Worm (Caenorhabditis elegans) whole organism, L1 larva: ENCODE data around the gene F47B8.2.

Experiments used
- C04F5.9 ChIP-seq: sonication (generic microtip); optimal IDR thresholded peaks from 2 replicates; lab custom pipeline; 2016; ENCODE audit warnings: missing genetic modification characterization, missing compliant biosample characterization
- C16A3.4 ChIP-seq: fragments of 150-350 bp; optimal IDR thresholded peaks from 2 replicates; lab custom pipeline; 2014; ENCODE audit warnings: missing biosample characterization, missing genetic modification characterization
- C34B4.2 ChIP-seq: sonication (generic microtip); optimal IDR thresholded peaks from 2 replicates; lab custom pipeline; 2017; ENCODE audit warnings: mild to moderate bottlenecking, missing genetic modification characterization, missing compliant biosample characterization
- F16B12.6 ChIP-seq: fragments of 150-350 bp; optimal IDR thresholded peaks from 2 replicates; lab custom pipeline; 2014; ENCODE audit warnings: missing biosample characterization, missing genetic modification characterization
- aha-1 ChIP-seq: fragments of 150-350 bp; optimal IDR thresholded peaks from 2 replicates; lab custom pipeline; 2014; ENCODE audit warnings: missing biosample characterization, missing genetic modification characterization
- alr-1 ChIP-seq: fragments of 200-800 bp; sonication (Bioruptor generic); optimal IDR thresholded peaks from 2 replicates; lab custom pipeline; 2018; ENCODE audit warnings: borderline replicate concordance, mild to moderate bottlenecking, missing genetic modification characterization, missing compliant biosample characterization
- aly-2 ChIP-seq: fragments of 150-350 bp; optimal IDR thresholded peaks from 2 replicates; lab custom pipeline; 2014; ENCODE audit warnings: missing biosample characterization, missing genetic modification characterization
- ama-1 ChIP-seq: fragments of 150-350 bp; optimal IDR thresholded peaks from 2 replicates; lab custom pipeline; 2014
- blmp-1 ChIP-seq: fragments of 150-350 bp; optimal IDR thresholded peaks from 2 replicates; lab custom pipeline; 2014; ENCODE audit warnings: missing biosample characterization, missing genetic modification characterization
- ceh-63 ChIP-seq: fragments of 200-800 bp; sonication (Bioruptor generic); optimal IDR thresholded peaks from 2 replicates; lab custom pipeline; 2018; ENCODE audit warnings: mild to moderate bottlenecking, missing genetic modification characterization, missing compliant biosample characterization
- ceh-8 ChIP-seq: fragments of 200-800 bp; sonication (Bioruptor generic); optimal IDR thresholded peaks from 2 replicates; lab custom pipeline; 2018; ENCODE audit warnings: mild to moderate bottlenecking, missing genetic modification characterization, moderate library complexity, missing compliant biosample characterization
- ceh-90 ChIP-seq: sonication (generic microtip); optimal IDR thresholded peaks from 2 replicates; lab custom pipeline; 2016; ENCODE audit warnings: missing genetic modification characterization, missing compliant biosample characterization
- ces-1 ChIP-seq: fragments of 150-350 bp; optimal IDR thresholded peaks from 2 replicates; lab custom pipeline; 2014; ENCODE audit warnings: missing biosample characterization, missing genetic modification reagents, missing genetic modification characterization
- dpl-1 ChIP-seq, 3 experiments: fragments of 150-350 bp in 2 of 3; sonication (generic microtip) in 1 of 3; optimal IDR thresholded peaks; 2 replicates each; lab custom pipeline; 2014 to 2017; ENCODE audit warnings: missing biosample characterization in 3 of 3, missing genetic modification characterization in 3 of 3, missing genetic modification reagents in 3 of 3
- efl-1 ChIP-seq, 4 experiments: fragments of 150-350 bp; optimal IDR thresholded peaks in 3 of 4; peaks in 1 of 4; 1 replicate in 1 of 4; 2 replicates in 3 of 4; lab custom pipeline; 2014; ENCODE audit warnings: missing biosample characterization in 2 of 4, missing genetic modification characterization in 2 of 4, missing genetic modification reagents in 2 of 4
- efl-3 ChIP-seq: fragments of 200-800 bp; sonication (Bioruptor generic); optimal IDR thresholded peaks from 2 replicates; lab custom pipeline; 2018; ENCODE audit warnings: mild to moderate bottlenecking, missing genetic modification characterization, missing compliant biosample characterization
- egl-27 ChIP-seq, 2 experiments: fragments of 150-350 bp in 1 of 2; sonication (generic microtip); optimal IDR thresholded peaks; 3 replicates each; lab custom pipeline; 2017 to 2018; ENCODE audit warnings: missing biosample characterization in 2 of 2, missing genetic modification characterization in 2 of 2, missing genetic modification reagents in 2 of 2
- elt-3 ChIP-seq, 6 experiments: fragments of 150-350 bp in 1 of 6; sonication (generic microtip); optimal IDR thresholded peaks; 2 replicates each; lab custom pipeline; 2017 to 2018; ENCODE audit warnings: missing biosample characterization in 6 of 6, missing genetic modification characterization in 6 of 6, inconsistent platforms in 1 of 6
- fkh-10 ChIP-seq: sonication (generic microtip); optimal IDR thresholded peaks from 2 replicates; lab custom pipeline; 2017; ENCODE audit warnings: missing biosample characterization, missing genetic modification reagents, missing genetic modification characterization
- fkh-8 ChIP-seq: sonication (generic microtip); optimal IDR thresholded peaks from 2 replicates; lab custom pipeline; 2016; ENCODE audit warnings: mild to moderate bottlenecking, missing genetic modification characterization, missing compliant biosample characterization
- grh-1 ChIP-seq: fragments of 200-800 bp; sonication (Bioruptor generic); IDR thresholded peaks from 2 replicates; pipeline ENCODE4 v1.3.6; 2022; ENCODE audit warnings: missing genetic modification reagents, missing genetic modification characterization, missing compliant biosample characterization
- hlh-17 ChIP-seq: fragments of 200-800 bp; sonication (Bioruptor generic); optimal IDR thresholded peaks from 2 replicates; lab custom pipeline; 2018; ENCODE audit warnings: missing genetic modification characterization, mild to moderate bottlenecking, missing compliant biosample characterization, moderate library complexity, borderline replicate concordance
- irx-1 ChIP-seq: sonication (generic microtip); optimal IDR thresholded peaks from 2 replicates; lab custom pipeline; 2016; ENCODE audit warnings: missing genetic modification characterization, missing compliant biosample characterization
- isw-1 ChIP-seq: fragments of 200-800 bp; sonication (Bioruptor generic); IDR thresholded peaks from 2 replicates; pipeline ENCODE4 v1.3.6; 2022; ENCODE audit warnings: missing genetic modification characterization, missing compliant biosample characterization
- lin-13 ChIP-seq: fragments of 150-350 bp; optimal IDR thresholded peaks from 2 replicates; lab custom pipeline; 2014; ENCODE audit warnings: missing biosample characterization, missing genetic modification reagents, missing genetic modification characterization
- lin-14 ChIP-seq: fragments of 200-800 bp; sonication (Bioruptor generic); optimal IDR thresholded peaks from 2 replicates; lab custom pipeline; 2018; ENCODE audit warnings: mild to moderate bottlenecking, missing genetic modification characterization, moderate library complexity, missing compliant biosample characterization
- lin-35 ChIP-seq, 2 experiments: fragments of 150-350 bp; optimal IDR thresholded peaks; 2 replicates each; lab custom pipeline; 2014; ENCODE audit warnings: missing biosample characterization in 2 of 2, missing genetic modification characterization in 2 of 2, missing genetic modification reagents in 2 of 2
- lir-3 ChIP-seq: sonication (generic microtip); optimal IDR thresholded peaks from 2 replicates; lab custom pipeline; 2016; ENCODE audit warnings: mild to moderate bottlenecking, missing genetic modification characterization, moderate library complexity, missing compliant biosample characterization; ENCODE audit not compliant: poor library complexity
- lsy-2 ChIP-seq, 2 experiments: fragments of 150-350 bp; optimal IDR thresholded peaks; 2 replicates each; lab custom pipeline; 2014; ENCODE audit warnings: missing biosample characterization in 2 of 2, missing genetic modification characterization in 2 of 2
- mab-9 ChIP-seq: fragments of 200-800 bp; sonication (Bioruptor generic); IDR thresholded peaks from 2 replicates; pipeline ENCODE4 v1.3.6; 2022; ENCODE audit warnings: missing genetic modification reagents, missing genetic modification characterization, missing compliant biosample characterization
- mef-2 ChIP-seq: fragments of 150-350 bp; optimal IDR thresholded peaks from 2 replicates; lab custom pipeline; 2014; ENCODE audit warnings: missing biosample characterization, missing genetic modification characterization
- nhr-11 ChIP-seq: fragments of 150-350 bp; optimal IDR thresholded peaks from 2 replicates; lab custom pipeline; 2014; ENCODE audit warnings: missing biosample characterization, missing genetic modification characterization
- nhr-12 ChIP-seq: sonication (generic microtip); optimal IDR thresholded peaks from 2 replicates; lab custom pipeline; 2017; ENCODE audit warnings: missing biosample characterization, missing genetic modification characterization
- nhr-19 ChIP-seq: fragments of 200-800 bp; sonication (Bioruptor generic); conservative IDR thresholded peaks from 2 replicates; pipeline ENCODE4 v1.3.6; 2022; ENCODE audit warnings: missing genetic modification characterization, missing compliant biosample characterization
- nhr-20 ChIP-seq: sonication (generic microtip); optimal IDR thresholded peaks from 2 replicates; lab custom pipeline; 2016; ENCODE audit warnings: mild to moderate bottlenecking, missing genetic modification characterization, missing compliant biosample characterization
- nhr-28 ChIP-seq: fragments of 150-350 bp; optimal IDR thresholded peaks from 2 replicates; lab custom pipeline; 2014; ENCODE audit warnings: missing biosample characterization, missing genetic modification characterization
- nhr-47 ChIP-seq: sonication (generic microtip); optimal IDR thresholded peaks from 2 replicates; lab custom pipeline; 2016; ENCODE audit warnings: mild to moderate bottlenecking, missing genetic modification characterization, moderate library complexity, missing compliant biosample characterization
- nhr-71 ChIP-seq: sonication (generic microtip); optimal IDR thresholded peaks from 2 replicates; lab custom pipeline; 2016; ENCODE audit warnings: mild to moderate bottlenecking, missing genetic modification characterization, moderate library complexity, missing compliant biosample characterization
- nhr-76 ChIP-seq: sonication (generic microtip); optimal IDR thresholded peaks from 2 replicates; lab custom pipeline; 2017; ENCODE audit warnings: missing biosample characterization, missing genetic modification characterization
- nhr-84 ChIP-seq: sonication (generic microtip); optimal IDR thresholded peaks from 2 replicates; lab custom pipeline; 2017; ENCODE audit warnings: missing biosample characterization, missing genetic modification characterization
- nhr-85 ChIP-seq: sonication (generic microtip); peaks from one replicate; lab custom pipeline; 2016; ENCODE audit warnings: missing genetic modification characterization, inconsistent platforms, missing compliant biosample characterization
- nhr-90 ChIP-seq: sonication (generic microtip); optimal IDR thresholded peaks from 2 replicates; lab custom pipeline; 2016; ENCODE audit warnings: mild to moderate bottlenecking, missing genetic modification characterization, missing compliant biosample characterization; ENCODE audit not compliant: poor library complexity
- pag-3 ChIP-seq: sonication (generic microtip); optimal IDR thresholded peaks from 2 replicates; lab custom pipeline; 2017; ENCODE audit warnings: missing genetic modification characterization, mild to moderate bottlenecking, missing compliant biosample characterization, antibody characterized with exemption, borderline replicate concordance; ENCODE audit not compliant: insufficient read depth
- pax-3 ChIP-seq: fragments of 200-800 bp; sonication (Bioruptor generic); optimal IDR thresholded peaks from 2 replicates; lab custom pipeline; 2018; ENCODE audit warnings: mild to moderate bottlenecking, missing genetic modification characterization, moderate library complexity, missing compliant biosample characterization
- pqm-1 ChIP-seq: sonication (generic microtip); optimal IDR thresholded peaks from 3 replicates; lab custom pipeline; 2017; ENCODE audit warnings: missing biosample characterization, missing genetic modification characterization
- snu-23 ChIP-seq: sonication (generic microtip); optimal IDR thresholded peaks from 2 replicates; lab custom pipeline; 2016; ENCODE audit warnings: missing genetic modification characterization, missing compliant biosample characterization
- sup-37 ChIP-seq: fragments of 200-800 bp; sonication (Bioruptor generic); optimal IDR thresholded peaks from 2 replicates; lab custom pipeline; 2018; ENCODE audit warnings: mild to moderate bottlenecking, missing genetic modification characterization, missing compliant biosample characterization
- swsn-7 ChIP-seq: sonication (generic microtip); optimal IDR thresholded peaks from 2 replicates; lab custom pipeline; 2016; ENCODE audit warnings: missing genetic modification characterization, missing compliant biosample characterization
- tlp-1 ChIP-seq: fragments of 150-350 bp; optimal IDR thresholded peaks from 2 replicates; lab custom pipeline; 2014; ENCODE audit warnings: missing biosample characterization, missing genetic modification characterization
- unc-30 ChIP-seq: sonication (generic microtip); optimal IDR thresholded peaks from 2 replicates; lab custom pipeline; 2017; ENCODE audit warnings: missing biosample characterization, missing genetic modification characterization
- zag-1 ChIP-seq: fragments of 150-350 bp; optimal IDR thresholded peaks from 2 replicates; lab custom pipeline; 2014; ENCODE audit warnings: missing biosample characterization, missing genetic modification characterization
- ztf-4 ChIP-seq: fragments of 150-350 bp; optimal IDR thresholded peaks from 2 replicates; lab custom pipeline; 2014; ENCODE audit warnings: missing biosample characterization, missing genetic modification characterization

Gene F47B8.2

DNA sequence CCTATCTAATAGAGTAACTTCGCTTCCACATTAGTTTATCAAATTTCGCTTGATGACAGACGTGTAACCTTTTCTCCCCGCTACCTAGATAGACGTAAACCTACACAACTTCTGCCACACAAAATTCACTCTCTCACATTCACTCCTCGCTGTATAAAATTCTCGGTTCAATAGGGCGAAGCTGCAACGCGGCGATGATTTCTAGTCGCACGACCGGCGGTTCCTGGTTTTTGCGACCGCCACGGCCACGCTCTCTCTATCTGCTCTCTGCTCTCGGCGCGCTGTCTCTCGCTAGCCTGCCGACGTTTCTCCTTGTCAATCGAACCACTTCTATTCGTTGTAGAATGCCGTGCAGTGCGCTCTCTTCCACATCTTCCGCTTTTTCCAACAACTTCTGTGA lies 34.5 kb upstream of the F47B8.2 start (continued):
- TF ChIP-seq ces-1 (no peak), egl-27 (tag; optimal IDR thresholded peaks at IDR 0.05; lab: Kevin White, UChicago) (peak; percentile 13 to 19), blmp-1 (tag; lab: Kevin White, UChicago) (peak; percentile 64), sup-37 (GFP tag; lab: Kevin White, UChicago) (no peak), pqm-1 (tag; lab: Kevin White, UChicago) (no peak), aly-2 (no peak), nhr-71 (peak; percentile 82), nhr-76 (tag; lab: Kevin White, UChicago) (no peak), C04F5.9 (tag; lab: Kevin White, UChicago) (no peak), efl-1 (optimal IDR thresholded peaks at IDR 0.05; lab: Kevin White, UChicago) (peak; percentile 82 to 87), efl-1 (GFP tag; optimal IDR thresholded peaks at IDR 0.05 in 1 of 2; lab: Kevin White, UChicago) (peak; percentile 77 to 97), fkh-10 (GFP tag; lab: Kevin White, UChicago) (peak; percentile 70), ceh-63 (no peak), nhr-47 (tag; lab: Kevin White, UChicago) (peak; percentile 77), nhr-84 (tag; lab: Kevin White, UChicago) (no peak), nhr-12 (no peak), F16B12.6 (peak; percentile 20), elt-3 (tag; optimal IDR thresholded peaks at IDR 0.05; lab: Kevin White, UChicago) (peak in 4 of 6 experiments; percentile 15 to 82 (median 30)), grh-1 (GFP tag; lab: Robert Waterston, UW) (peak; percentile 56; the same call in 1 of the 2 replicates), ceh-90 (tag; lab: Kevin White, UChicago) (no peak), lin-14 (peak; percentile 96), nhr-19 (peak; percentile 66), lin-35 (GFP tag; optimal IDR thresholded peaks at IDR 0.05; lab: Kevin White, UChicago) (peak; percentile 83 to 85), isw-1 (GFP tag; lab: Robert Waterston, UW) (peak; percentile 60), swsn-7 (tag; lab: Kevin White, UChicago) (peak; percentile 79), nhr-20 (tag; lab: Kevin White, UChicago) (peak; percentile 85), tlp-1 (tag; lab: Kevin White, UChicago) (no peak), ama-1 (lab: Kevin White, UChicago) (no peak), lin-13 (peak; percentile 63), dpl-1 (GFP tag; optimal IDR thresholded peaks at IDR 0.05; lab: Kevin White, UChicago) (peak; percentile 65 to 75 (median 72)), efl-3 (GFP tag; lab: Kevin White, UChicago) (no peak), hlh-17 (no peak), mef-2 (tag; lab: Kevin White, UChicago) (no peak), snu-23 (GFP tag; lab: Kevin White, UChicago) (peak; percentile 91), zag-1 (no peak), lir-3 (peak; percentile 39), nhr-11 (tag; lab: Kevin White, UChicago) (no peak), C16A3.4 (peak; percentile 74), nhr-90 (tag; lab: Kevin White, UChicago) (peak; percentile 45), ztf-4 (tag; lab: Kevin White, UChicago) (no peak), irx-1 (tag; lab: Kevin White, UChicago) (peak; percentile 35), nhr-85 (tag; lab: Kevin White, UChicago) (peak; percentile 77), nhr-28 (no peak), pag-3 (tag; lab: Kevin White, UChicago) (no peak), alr-1 (tag; lab: Kevin White, UChicago) (no peak), lsy-2 (tag; optimal IDR thresholded peaks at IDR 0.05; lab: Kevin White, UChicago) (peak; percentile 58 to 84), C34B4.2 (no peak), ceh-8 (no peak), fkh-8 (tag; lab: Kevin White, UChicago) (peak; percentile 89), mab-9 (no peak), pax-3 (tag; lab: Kevin White, UChicago) (peak; percentile 85), aha-1 (no peak), unc-30 (no peak)
